Worm (Caenorhabditis elegans): ENCODE results near the gene col-155.

DNA sequence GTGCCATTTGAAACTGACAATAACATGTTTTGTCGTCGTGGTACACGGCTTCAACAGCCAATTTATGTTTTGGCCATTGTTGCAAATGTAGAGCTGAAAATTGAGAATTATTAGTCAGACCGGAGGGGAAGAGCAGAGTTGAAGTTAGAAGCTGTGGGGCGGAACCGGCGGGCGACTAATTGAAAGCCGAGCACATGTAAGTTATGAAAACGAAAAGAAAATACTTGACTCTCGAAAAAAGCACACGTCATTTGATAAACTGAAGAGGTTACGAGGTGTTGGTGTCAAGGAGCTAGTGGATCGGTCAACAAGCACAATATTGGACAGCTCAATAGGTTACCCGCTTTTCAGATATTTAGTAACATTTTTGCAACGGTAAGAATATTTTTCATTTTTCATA lies 23.5 kb downstream of the col-155 start, which contains the start of gene dop-5:
- TF ChIP-seq ztf-11 (tag; optimal IDR thresholded peaks at IDR 0.05) (no peak), nhr-28 (tag; optimal IDR thresholded peaks at IDR 0.05) (no peak), nhr-12 (tag; optimal IDR thresholded peaks at IDR 0.05) (no peak), blmp-1 (tag; optimal IDR thresholded peaks at IDR 0.05) (no peak), nhr-237 (tag; optimal IDR thresholded peaks at IDR 0.05) (no peak), sptf-1 (tag; optimal IDR thresholded peaks at IDR 0.05) (no peak), sem-2 (GFP tag; optimal IDR thresholded peaks at IDR 0.05) (no peak)

Data from whole organism, mixed stage, embryonic.